Worm (Caenorhabditis elegans): ENCODE data around the gene T23B5.4.

DNA sequence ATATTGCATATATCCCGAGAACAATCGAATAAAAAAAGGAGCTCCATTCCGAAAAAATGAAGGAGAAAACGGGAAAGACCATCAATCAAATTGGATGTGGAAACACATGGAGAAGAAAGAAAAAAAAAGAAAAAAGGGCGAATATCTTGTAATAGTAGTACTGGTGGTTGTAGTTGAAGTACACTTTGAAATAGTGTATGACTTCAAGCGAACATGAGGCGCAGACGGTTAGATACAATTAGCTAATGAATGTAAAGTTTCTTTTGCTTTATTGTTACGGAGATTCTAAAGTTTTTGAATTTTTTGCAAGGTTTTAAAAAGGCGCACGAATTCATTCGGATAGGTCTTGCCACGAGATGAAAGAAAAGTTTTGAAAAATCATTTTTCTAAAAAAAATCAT, 42.4 kb upstream of the T23B5.4 start:
- no peak for TF ChIP-seq F49E8.2 (tag; optimal IDR thresholded peaks at IDR 0.05; ENCODE audit: insufficient read depth)
- TF ChIP-seq D2030.7 (GFP tag; IDR thresholded peaks at IDR 0.05), result no peak
- no peak for TF ChIP-seq unc-62 (GFP tag; optimal IDR thresholded peaks at IDR 0.05)
- no peak for TF ChIP-seq T07F8.4 (tag; optimal IDR thresholded peaks at IDR 0.05)
- no peak for TF ChIP-seq bed-2 (GFP tag; IDR thresholded peaks at IDR 0.05)
- no peak for TF ChIP-seq snpc-1.3 (tag; optimal IDR thresholded peaks at IDR 0.05; ENCODE audit: insufficient read depth)
- no peak for TF ChIP-seq ceh-40 (GFP tag; IDR thresholded peaks at IDR 0.05)
- TF ChIP-seq ama-1 (optimal IDR thresholded peaks at IDR 0.05), result no peak
- no peak for TF ChIP-seq ama-1 (GFP tag; optimal IDR thresholded peaks at IDR 0.05)
- no peak for TF ChIP-seq snpc-4 (GFP tag; optimal IDR thresholded peaks at IDR 0.05)
- TF ChIP-seq snpc-4 (tag; optimal IDR thresholded peaks at IDR 0.05), result no peak
- TF ChIP-seq lir-1 (GFP tag; conservative IDR thresholded peaks at IDR 0.05), result no peak
- no peak for TF ChIP-seq him-1 (tag; optimal IDR thresholded peaks at IDR 0.05)
- TF ChIP-seq egrh-3 (GFP tag; IDR thresholded peaks at IDR 0.05), result no peak
- TF ChIP-seq Y53G8AR.9 (GFP tag; conservative IDR thresholded peaks at IDR 0.05), result no peak
- no peak for TF ChIP-seq efl-1 (GFP tag; optimal IDR thresholded peaks at IDR 0.05)
